Worm (Caenorhabditis elegans) whole organism, young adult: Measurements from ENCODE around the gene Y53C12B.1.

ENCODE experiments used
- K11D2.4 ChIP-seq: fragments of 200-800 bp; sonication (Bioruptor generic); IDR thresholded peaks from 2 replicates; pipeline ENCODE4 v1.3.6; 2022; ENCODE audit warnings: missing genetic modification reagents, missing genetic modification characterization, missing compliant biosample characterization
- dpl-1 ChIP-seq: fragments of 150-350 bp; optimal IDR thresholded peaks from 2 replicates; lab custom pipeline; 2014; ENCODE audit warnings: missing biosample characterization, missing genetic modification reagents, missing genetic modification characterization
- madf-8 ChIP-seq: fragments of 200-800 bp; sonication (Bioruptor generic); conservative IDR thresholded peaks from 2 replicates; pipeline ENCODE4 v1.3.6; 2022; ENCODE audit warnings: missing genetic modification reagents, missing genetic modification characterization, missing compliant biosample characterization
- nfya-1 ChIP-seq: sonication (generic microtip); optimal IDR thresholded peaks from 2 replicates; lab custom pipeline; 2017; ENCODE audit warnings: antibody characterized with exemption, missing compliant biosample characterization, missing genetic modification characterization, borderline replicate concordance; ENCODE audit not compliant: insufficient read depth
- nhr-179 ChIP-seq: sonication (generic microtip); optimal IDR thresholded peaks from 2 replicates; lab custom pipeline; 2016; ENCODE audit warnings: mild to moderate bottlenecking, missing genetic modification characterization, missing compliant biosample characterization
- snpc-3.4 ChIP-seq: sonication (generic microtip); optimal IDR thresholded peaks from 2 replicates; lab custom pipeline; 2017; ENCODE audit warnings: missing genetic modification characterization, mild to moderate bottlenecking, missing compliant biosample characterization, antibody characterized with exemption, moderate library complexity, missing genotype, missing genetic modification reagents
- ztf-6 ChIP-seq: fragments of 200-800 bp; sonication (Bioruptor generic); IDR thresholded peaks from 2 replicates; pipeline ENCODE4 v1.3.6; 2022; ENCODE audit warnings: missing genetic modification reagents, missing genetic modification characterization, missing compliant biosample characterization

- TF ChIP-seq madf-8 (no peak), K11D2.4 (GFP tag; lab: Robert Waterston, UW) (no peak), ztf-6 (GFP tag; lab: Robert Waterston, UW) (no peak), snpc-3.4 (tag; lab: Kevin White, UChicago) (no peak), nhr-179 (no peak), nfya-1 (tag; lab: Kevin White, UChicago) (no peak), dpl-1 (GFP tag; lab: Kevin White, UChicago) (no peak)
These were observed 3.1 kb downstream of the Y53C12B.1 start, which contains the start of gene pno-1 for ce11 chrII:9742784-9743183.
